Worm (Caenorhabditis elegans): ENCODE measurements around the gene B0348.2.

The B0348.2 gene

DNA sequence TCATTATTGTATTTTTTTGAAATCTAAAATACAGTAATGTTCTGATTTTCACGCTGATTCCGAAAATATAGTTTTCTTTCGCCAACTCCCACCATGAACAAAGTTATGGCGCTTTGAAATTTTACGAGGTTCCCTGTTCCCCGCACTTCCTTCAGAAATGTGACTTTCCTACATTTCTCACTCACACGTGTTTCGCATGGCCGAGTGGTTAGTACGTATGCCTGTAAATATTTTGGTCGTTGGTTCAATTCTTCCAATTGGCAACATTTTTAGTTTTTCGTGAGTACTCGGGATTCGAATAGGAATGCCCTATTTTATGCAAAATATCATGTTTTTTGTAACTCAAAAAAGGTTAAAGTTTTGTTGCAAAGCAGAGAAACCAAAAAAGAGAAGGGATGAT lies 8.2 kb downstream of the B0348.2 start:
- TF ChIP-seq dsc-1 (tag; optimal IDR thresholded peaks at IDR 0.05) = peak; percentile 46
- TF ChIP-seq nhr-76 (tag; optimal IDR thresholded peaks at IDR 0.05) = no peak
- TF ChIP-seq nhr-84 (tag; optimal IDR thresholded peaks at IDR 0.05) = no peak
- TF ChIP-seq lin-13 (GFP tag; optimal IDR thresholded peaks at IDR 0.05) = no peak
- no peak for TF ChIP-seq ceh-90 (tag; optimal IDR thresholded peaks at IDR 0.05)
- TF ChIP-seq zip-4 (GFP tag; optimal IDR thresholded peaks at IDR 0.05) = peak; percentile 2
- no peak for TF ChIP-seq sptf-1 (tag; optimal IDR thresholded peaks at IDR 0.05)
- peak; percentile 61 for TF ChIP-seq nhr-47 (tag; optimal IDR thresholded peaks at IDR 0.05)
- peak; percentile 14 for TF ChIP-seq C16A3.4 (tag; optimal IDR thresholded peaks at IDR 0.05)
- TF ChIP-seq sox-4 (tag; optimal IDR thresholded peaks at IDR 0.05) = no peak
- TF ChIP-seq nhr-12 (tag; optimal IDR thresholded peaks at IDR 0.05) = no peak
- TF ChIP-seq lsy-2 (tag; optimal IDR thresholded peaks at IDR 0.05) = peak; percentile 21 to 39
- TF ChIP-seq vab-15 (tag; optimal IDR thresholded peaks at IDR 0.05) = no peak
- peak; percentile 39 for TF ChIP-seq snu-23 (GFP tag; optimal IDR thresholded peaks at IDR 0.05)
- TF ChIP-seq snpc-4 (tag; optimal IDR thresholded peaks at IDR 0.05) = no peak
- TF ChIP-seq C04F5.9 (tag; optimal IDR thresholded peaks at IDR 0.05) = no peak
- TF ChIP-seq mab-9 (GFP tag; IDR thresholded peaks at IDR 0.05) = no peak
- no peak for TF ChIP-seq alr-1 (tag; optimal IDR thresholded peaks at IDR 0.05; ENCODE audit: borderline replicate concordance)
- peak; percentile 25 for TF ChIP-seq blmp-1 (tag; optimal IDR thresholded peaks at IDR 0.05)
- no peak for TF ChIP-seq unc-86 (tag; optimal IDR thresholded peaks at IDR 0.05)
- TF ChIP-seq hlh-4 (tag; optimal IDR thresholded peaks at IDR 0.05) = no peak
- TF ChIP-seq unc-130 (tag; optimal IDR thresholded peaks at IDR 0.05) = peak; percentile 21
- no peak for TF ChIP-seq grh-1 (GFP tag; IDR thresholded peaks at IDR 0.05)
- TF ChIP-seq unc-98 (GFP tag; IDR thresholded peaks at IDR 0.05) = no peak
- TF ChIP-seq unc-62 (GFP tag; optimal IDR thresholded peaks at IDR 0.05) = no peak
- TF ChIP-seq nhr-77 (tag; optimal IDR thresholded peaks at IDR 0.05) = no peak
- no peak for TF ChIP-seq ztf-4 (tag; optimal IDR thresholded peaks at IDR 0.05)
- no peak for TF ChIP-seq lir-3 (tag; optimal IDR thresholded peaks at IDR 0.05; ENCODE audit: poor library complexity)
- TF ChIP-seq egl-13 (tag; optimal IDR thresholded peaks at IDR 0.05) = no peak
- TF ChIP-seq tlp-1 (tag; optimal IDR thresholded peaks at IDR 0.05) = no peak
- TF ChIP-seq ceh-88 (GFP tag; IDR thresholded peaks at IDR 0.05) = no peak
- peak; percentile 49 for TF ChIP-seq nhr-19 (GFP tag; conservative IDR thresholded peaks at IDR 0.05)
- TF ChIP-seq mep-1 (tag; optimal IDR thresholded peaks at IDR 0.05) = peak; percentile 49
- TF ChIP-seq fkh-4 (tag; optimal IDR thresholded peaks at IDR 0.05; ENCODE audit: borderline replicate concordance) = no peak
- TF ChIP-seq fkh-10 (GFP tag; optimal IDR thresholded peaks at IDR 0.05) = no peak
- TF ChIP-seq F16B12.6 (tag; optimal IDR thresholded peaks at IDR 0.05) = no peak
- peak in 1 of 2 experiments; percentile 68 for TF ChIP-seq mdl-1 (tag; optimal IDR thresholded peaks at IDR 0.05)
- no peak for TF ChIP-seq fkh-8 (tag; optimal IDR thresholded peaks at IDR 0.05)
- peak; percentile 20 for TF ChIP-seq efl-3 (GFP tag; optimal IDR thresholded peaks at IDR 0.05)
- peak; percentile 6 for TF ChIP-seq xbp-1 (tag; optimal IDR thresholded peaks at IDR 0.05)
- TF ChIP-seq ceh-8 (GFP tag; optimal IDR thresholded peaks at IDR 0.05) = peak; percentile 15
- TF ChIP-seq dpl-1 (GFP tag; optimal IDR thresholded peaks at IDR 0.05) = peak in 2 of 3 experiments; percentile 14 to 44
- no peak for TF ChIP-seq egl-27 (tag; optimal IDR thresholded peaks at IDR 0.05)
- no peak for TF ChIP-seq ztf-11 (tag; optimal IDR thresholded peaks at IDR 0.05)
- TF ChIP-seq skn-1 (tag; optimal IDR thresholded peaks at IDR 0.05) = no peak
- peak in 1 of 6 experiments; percentile 47 for TF ChIP-seq elt-3 (tag; optimal IDR thresholded peaks at IDR 0.05)
- no peak for TF ChIP-seq isw-1 (GFP tag; IDR thresholded peaks at IDR 0.05)
- TF ChIP-seq zag-1 (tag; optimal IDR thresholded peaks at IDR 0.05) = no peak
- peak; percentile 53 for TF ChIP-seq nhr-20 (tag; optimal IDR thresholded peaks at IDR 0.05)
- peak; percentile 27 for TF ChIP-seq aly-2 (tag; optimal IDR thresholded peaks at IDR 0.05)
- no peak for TF ChIP-seq aha-1 (tag; optimal IDR thresholded peaks at IDR 0.05)
- peak in 1 of 2 experiments; percentile 67 for TF ChIP-seq lin-35 (GFP tag; optimal IDR thresholded peaks at IDR 0.05)
- TF ChIP-seq nhr-71 (tag; optimal IDR thresholded peaks at IDR 0.05) = no peak
- TF ChIP-seq ama-1 (optimal IDR thresholded peaks at IDR 0.05) = no peak
